Worm (Caenorhabditis elegans): ENCODE measurements around the gene srh-181.
"Not testable (repeated sequence)": the region's sequence is repeated elsewhere in the genome, so short reads cannot be mapped to it uniquely, and the experiment has no call there.

srh-181 gene

DNA sequence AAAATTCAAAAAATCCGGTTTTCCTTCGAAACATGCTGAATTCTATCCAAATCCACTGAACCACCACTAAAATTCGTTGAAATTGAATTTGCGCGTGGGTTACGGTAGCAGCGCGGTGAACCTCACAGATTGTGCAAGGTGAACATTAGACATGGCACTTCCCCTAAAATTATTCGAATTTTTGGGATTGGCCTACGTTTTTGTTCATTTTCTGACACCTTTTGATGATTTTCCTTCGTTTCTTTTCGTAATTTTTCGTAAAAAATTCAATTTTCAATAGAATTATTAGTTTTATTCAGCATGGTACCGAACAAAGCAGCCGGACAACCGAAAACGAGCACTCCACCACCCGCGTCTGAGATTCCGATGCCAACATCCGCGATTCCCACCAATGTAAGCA is 36.2 kb upstream of the srh-181 start, which contains the start of gene ZK262.8:
TSS of gene ZK262.8 (plus strand) at position 301 of the 400 bp plus-strand sequence.
- TF ChIP-seq jun-1 (tag; optimal IDR thresholded peaks at IDR 0.05) (no peak), ceh-16 (tag; optimal IDR thresholded peaks at IDR 0.05) (no peak), hmg-11 (tag; optimal IDR thresholded peaks at IDR 0.05) (no peak), ceh-82 (tag; optimal IDR thresholded peaks at IDR 0.05) (no peak), ama-1 (optimal IDR thresholded peaks at IDR 0.05) (no peak), ztf-11 (tag; optimal IDR thresholded peaks at IDR 0.05) (no peak), ceh-9 (tag; optimal IDR thresholded peaks at IDR 0.05) (no peak), pqm-1 (tag; optimal IDR thresholded peaks at IDR 0.05) (no peak), mml-1 (tag; optimal IDR thresholded peaks at IDR 0.05) (no peak), elt-3 (tag; optimal IDR thresholded peaks at IDR 0.05) (no peak), zag-1 (tag; optimal IDR thresholded peaks at IDR 0.05) (no peak), unc-62 (GFP tag; optimal IDR thresholded peaks at IDR 0.05) (no peak), nhr-23 (tag; optimal IDR thresholded peaks at IDR 0.05) (no peak), nhr-77 (tag; optimal IDR thresholded peaks at IDR 0.05) (no peak), nfya-1 (tag; optimal IDR thresholded peaks at IDR 0.05; ENCODE audit: insufficient read depth) (no peak), ztf-4 (tag; optimal IDR thresholded peaks at IDR 0.05) (no peak), egl-5 (tag; optimal IDR thresholded peaks at IDR 0.05) (no peak)

DNA sequence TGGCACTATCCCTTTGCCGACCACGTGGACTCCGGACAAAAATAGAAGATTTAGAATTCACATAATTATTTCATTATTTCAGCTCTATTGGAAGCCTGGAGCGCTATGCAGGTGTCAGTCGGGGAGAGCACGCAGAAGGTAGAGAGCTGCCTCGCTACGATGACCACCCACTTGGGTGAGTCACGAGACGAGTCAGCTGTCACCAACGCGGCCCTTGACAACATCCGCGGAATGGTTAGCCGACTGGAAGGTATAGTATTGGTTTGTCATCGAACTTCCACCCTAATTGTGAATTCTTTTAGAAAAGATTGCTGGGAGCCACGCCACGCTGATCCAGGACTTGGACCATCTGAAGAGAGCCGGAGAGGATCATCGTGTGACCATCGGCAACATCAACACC is 34.9 kb upstream of the srh-181 start, which contains the start of gene ZK262.9:
TSS of gene ZK262.9 (plus strand) at position 301 of the 400 bp plus-strand sequence.
- not testable (repeated sequence) for TF ChIP-seq R02D3.7, fkh-2, pha-4 (tag; optimal IDR thresholded peaks at IDR 0.05)

DNA sequence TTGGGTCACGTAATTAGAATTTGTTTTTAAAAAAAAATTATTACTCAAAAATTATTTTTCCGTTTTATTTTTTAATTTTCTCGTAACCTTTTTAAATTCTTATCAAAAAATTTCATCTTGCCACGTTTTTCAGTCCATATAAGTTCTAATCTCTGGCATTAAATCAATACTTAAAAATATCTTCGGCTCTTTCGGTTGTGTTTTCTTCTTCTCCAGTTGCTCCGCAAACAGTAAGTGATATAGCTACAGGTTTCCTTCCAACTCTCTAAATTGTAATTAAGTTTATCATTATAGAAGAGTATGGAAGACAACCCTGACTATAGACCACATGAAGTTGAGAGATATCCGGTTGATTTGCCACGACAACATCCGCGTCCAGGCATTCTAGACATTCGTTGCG is 30.2 kb upstream of the srh-181 start, which contains the start of gene ZK228.1:
TSS of gene ZK228.1 (plus strand) at position 301 of the 400 bp plus-strand sequence.
- TF ChIP-seq daf-12 (tag; optimal IDR thresholded peaks at IDR 0.05) (no peak), elt-1 (tag; optimal IDR thresholded peaks at IDR 0.05) (no peak), mml-1 (tag; optimal IDR thresholded peaks at IDR 0.05) (no peak), nhr-237 (tag; optimal IDR thresholded peaks at IDR 0.05) (no peak), tbx-2 (tag; optimal IDR thresholded peaks at IDR 0.05) (no peak), ZK546.5 (tag; optimal IDR thresholded peaks at IDR 0.05) (no peak)

DNA sequence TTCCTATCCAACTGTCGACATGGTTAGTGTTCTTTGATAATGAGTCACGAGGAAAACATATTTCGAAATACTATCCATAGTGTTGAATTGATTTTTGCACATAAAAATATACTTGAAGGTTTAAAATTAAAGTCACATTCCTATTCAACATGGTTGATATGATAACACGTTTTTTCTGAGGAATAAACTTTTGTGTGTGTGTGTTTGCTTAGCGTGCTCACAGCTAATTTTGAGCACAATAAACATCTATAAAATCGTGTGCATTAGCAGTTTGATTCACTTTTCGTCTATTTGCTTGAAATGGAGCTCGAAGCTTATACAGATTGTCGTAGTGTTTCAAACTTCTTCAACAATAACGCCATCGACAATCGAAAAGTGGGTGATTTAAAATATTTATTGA is 17.7 kb upstream of the srh-181 start, which contains the start of gene ZK228.10:
TSS of gene ZK228.10 (plus strand) at position 301 of the 400 bp plus-strand sequence.
- TF ChIP-seq fkh-10 (GFP tag; optimal IDR thresholded peaks at IDR 0.05) = no peak
- TF ChIP-seq unc-62 (GFP tag; optimal IDR thresholded peaks at IDR 0.05) = no peak
- TF ChIP-seq nfya-1 (tag; optimal IDR thresholded peaks at IDR 0.05; ENCODE audit: insufficient read depth) = no peak
- no peak for TF ChIP-seq ama-1 (optimal IDR thresholded peaks at IDR 0.05)
- TF ChIP-seq nhr-77 (tag; optimal IDR thresholded peaks at IDR 0.05) = no peak
- no peak for TF ChIP-seq fos-1 (tag; optimal IDR thresholded peaks at IDR 0.05)
- TF ChIP-seq nhr-25 (tag; optimal IDR thresholded peaks at IDR 0.05) = no peak
- no peak for TF ChIP-seq ceh-28 (tag; optimal IDR thresholded peaks at IDR 0.05)
- no peak for TF ChIP-seq jun-1 (tag; optimal IDR thresholded peaks at IDR 0.05)
- TF ChIP-seq snpc-4 (tag; optimal IDR thresholded peaks at IDR 0.05) = no peak
- no peak for TF ChIP-seq egl-27 (tag; optimal IDR thresholded peaks at IDR 0.05)
- no peak for TF ChIP-seq ceh-16 (tag; optimal IDR thresholded peaks at IDR 0.05)
- TF ChIP-seq mdl-1 (tag; optimal IDR thresholded peaks at IDR 0.05) = no peak
- no peak for TF ChIP-seq nhr-67 (tag; optimal IDR thresholded peaks at IDR 0.05)

- TF ChIP-seq pqm-1 (tag; optimal IDR thresholded peaks at IDR 0.05) (peak; percentile 84), ceh-28 (tag; optimal IDR thresholded peaks at IDR 0.05) (no peak), elt-2 (tag; optimal IDR thresholded peaks at IDR 0.05) (peak; percentile 97)
Observed at ce11 chrV:18461200-18461728, 13.1 kb upstream of the srh-181 start, which contains the start of gene ZK228.3. TSS of gene ZK228.3 (minus strand) at chrV:18461250.

Data from whole organism, L3 larva.